Worm (Caenorhabditis elegans) whole organism, midembryonic: ENCODE measurements around the gene C29F3.3.

Experiments
- cog-1 ChIP-seq: sonication (generic microtip); optimal IDR thresholded peaks from 2 replicates; lab custom pipeline; 2016; ENCODE audit warnings: missing genetic modification characterization, missing compliant biosample characterization
- flt-1 ChIP-seq: fragments of 200-800 bp; sonication (Bioruptor generic); IDR thresholded peaks from 2 replicates; pipeline ENCODE4 v1.3.6; 2022; ENCODE audit warnings: missing genetic modification characterization, missing compliant biosample characterization
- med-1 ChIP-seq: sonication (generic microtip); optimal IDR thresholded peaks from 2 replicates; lab custom pipeline; 2017; ENCODE audit warnings: missing genetic modification characterization, mild to moderate bottlenecking, missing compliant biosample characterization, antibody characterized with exemption, missing genetic modification reagents; ENCODE audit not compliant: insufficient read depth
- tab-1 ChIP-seq: fragments of 200-800 bp; sonication (Bioruptor generic); IDR thresholded peaks from 2 replicates; pipeline ENCODE4 v1.3.6; 2022; ENCODE audit warnings: missing genetic modification characterization, missing compliant biosample characterization
- ztf-23 ChIP-seq: fragments of 200-800 bp; sonication (Bioruptor generic); IDR thresholded peaks from 2 replicates; pipeline ENCODE4 v1.3.6; 2022; ENCODE audit warnings: missing genetic modification reagents, missing genetic modification characterization, missing compliant biosample characterization
- ztf-29 ChIP-seq: fragments of 200-800 bp; sonication (Bioruptor generic); IDR thresholded peaks from 2 replicates; pipeline ENCODE4 v1.3.6; 2022; ENCODE audit warnings: missing genetic modification reagents, missing genetic modification characterization, missing compliant biosample characterization

- TF ChIP-seq cog-1 (tag; lab: Kevin White, UChicago) (no peak), tab-1 (GFP tag; lab: Robert Waterston, UW) (no peak), ztf-29 (GFP tag; lab: Robert Waterston, UW) (no peak), flt-1 (no peak), ztf-23 (GFP tag; lab: Robert Waterston, UW) (no peak), med-1 (GFP tag; lab: Kevin White, UChicago) (no peak)
Observed at ce11 chrV:15388820-15389384, 41.7 kb upstream of the C29F3.3 start, which contains the start of gene srh-170.
